Fruit fly (Drosophila melanogaster): ENCODE measurements around the gene CG18304.

Gene CG18304

dm6 chr2L:6920661-6921359, 21.8 kb downstream of the CG18304 start, which contains the start of gene Hrb27C (continued):
- peak; percentile 1 for TF ChIP-seq CG17385 (GFP tag; optimal IDR thresholded peaks at IDR 0.05)
- no peak for TF ChIP-seq tio (GFP tag; optimal IDR thresholded peaks at IDR 0.05)
- no peak for TF ChIP-seq CG3838 (GFP tag; optimal IDR thresholded peaks at IDR 0.05)
- peak; percentile 91 for TF ChIP-seq Deaf1 (tag; optimal IDR thresholded peaks at IDR 0.05)
- TF ChIP-seq CG16779 (GFP tag; IDR thresholded peaks at IDR 0.05) = no peak
- peak; percentile 43 for TF ChIP-seq Nf-YC (tag; optimal IDR thresholded peaks at IDR 0.05)
- TF ChIP-seq CG13123 (GFP tag; optimal IDR thresholded peaks at IDR 0.05) = no peak
- TF ChIP-seq tgo (GFP tag; IDR thresholded peaks at IDR 0.05) = no peak
- TF ChIP-seq CG9609 (GFP tag; optimal IDR thresholded peaks at IDR 0.05) = no peak
- peak; percentile 96 for TF ChIP-seq bigmax (GFP tag; optimal IDR thresholded peaks at IDR 0.05)
- no peak for TF ChIP-seq cas (GFP tag; IDR thresholded peaks at IDR 0.05)
- no peak for TF ChIP-seq caup (GFP tag; optimal IDR thresholded peaks at IDR 0.05; ENCODE audit: severe bottlenecking)
- TF ChIP-seq Rfx (GFP tag; IDR thresholded peaks at IDR 0.05) = no peak
- no peak for TF ChIP-seq seq (GFP tag; IDR thresholded peaks at IDR 0.05)
- TF ChIP-seq CG13624 (GFP tag; optimal IDR thresholded peaks at IDR 0.05) = peak; percentile 54
- no peak for TF ChIP-seq z (GFP tag; IDR thresholded peaks at IDR 0.05)
- no peak for TF ChIP-seq Hsf (GFP tag; optimal IDR thresholded peaks at IDR 0.05)
- TF ChIP-seq CG2120 (GFP tag; optimal IDR thresholded peaks at IDR 0.05) = no peak
- TF ChIP-seq gfzf (GFP tag; optimal IDR thresholded peaks at IDR 0.05) = peak; percentile 26
- TF ChIP-seq nmo (GFP tag; optimal IDR thresholded peaks at IDR 0.05) = no peak
- no peak for TF ChIP-seq Mad (GFP tag; optimal IDR thresholded peaks at IDR 0.05)
- TF ChIP-seq pita (GFP tag; optimal IDR thresholded peaks at IDR 0.05) = no peak
- TF ChIP-seq danr (GFP tag; IDR thresholded peaks at IDR 0.05) = no peak
- TF ChIP-seq CG17568 (GFP tag; optimal IDR thresholded peaks at IDR 0.05) = peak; percentile 11
- TF ChIP-seq Hmr (GFP tag; optimal IDR thresholded peaks at IDR 0.05) = peak; percentile 10
- no peak for TF ChIP-seq CG6683 (GFP tag; optimal IDR thresholded peaks at IDR 0.05)
- TF ChIP-seq sqz (GFP tag; optimal IDR thresholded peaks at IDR 0.05) = peak; percentile 57
- peak; percentile 81 for TF ChIP-seq rib (GFP tag; IDR thresholded peaks at IDR 0.05)
- no peak for TF ChIP-seq CG3163 (GFP tag; optimal IDR thresholded peaks at IDR 0.05)
- TF ChIP-seq toy (GFP tag; IDR thresholded peaks at IDR 0.05) = no peak
- TF ChIP-seq CG11247 (GFP tag; IDR thresholded peaks at IDR 0.05) = no peak
- TF ChIP-seq CG7928 (GFP tag; optimal IDR thresholded peaks at IDR 0.05) = no peak
- TF ChIP-seq CG14014 (GFP tag; IDR thresholded peaks at IDR 0.05) = no peak
- TF ChIP-seq salm (tag; optimal IDR thresholded peaks at IDR 0.05) = peak; percentile 9
- peak; percentile 15 for TF ChIP-seq CG8924 (tag; optimal IDR thresholded peaks at IDR 0.05)
- TF ChIP-seq CG6654 (GFP tag; optimal IDR thresholded peaks at IDR 0.05) = no peak
- peak; percentile 97 for TF ChIP-seq cg (GFP tag; optimal IDR thresholded peaks at IDR 0.05)
- TF ChIP-seq Max (GFP tag; optimal IDR thresholded peaks at IDR 0.05) = no peak
- peak; percentile 66 for TF ChIP-seq dm (GFP tag; optimal IDR thresholded peaks at IDR 0.05)
- no peak for TF ChIP-seq lmd (GFP tag; IDR thresholded peaks at IDR 0.05)
- TF ChIP-seq CG43689 (GFP tag; IDR thresholded peaks at IDR 0.05) = no peak
- peak; percentile 50; the same call in 1 of the 3 replicates for TF ChIP-seq Dbx (GFP tag; IDR thresholded peaks at IDR 0.05)
- TF ChIP-seq chinmo (GFP tag; IDR thresholded peaks at IDR 0.05; ENCODE audit: partially characterized antibody) = 0 out of 4 replicates have a peak, but pooled peaks have one; percentile 60
- TF ChIP-seq run (tag; optimal IDR thresholded peaks at IDR 0.05) = no peak
- TF ChIP-seq CG15514 (GFP tag; optimal IDR thresholded peaks at IDR 0.05) = no peak
- TF ChIP-seq CG15479 (GFP tag; optimal IDR thresholded peaks at IDR 0.05) = peak; percentile 96
- TF ChIP-seq sd (tag; optimal IDR thresholded peaks at IDR 0.05) = peak; percentile 58
- TF ChIP-seq TFAM (GFP tag; optimal IDR thresholded peaks at IDR 0.05) = no peak
- no peak for TF ChIP-seq psq (GFP tag; optimal IDR thresholded peaks at IDR 0.05)
